Fruit fly (Drosophila melanogaster): ENCODE results near the gene Adi1.
A peak's percentile ranks its signal among the peaks of the same experiment; 100 is the strongest.

Adi1 gene

dm6 chr3L:10659993-10660743 is 3.0 kb upstream of the Adi1 start (continued):
- TF ChIP-seq dmrt11E (tag; optimal IDR thresholded peaks at IDR 0.05) (peak; percentile 38), crol (GFP tag; IDR thresholded peaks at IDR 0.05) (peak; percentile 87), CG14965 (GFP tag; optimal IDR thresholded peaks at IDR 0.05; ENCODE audit: borderline replicate concordance) (no peak), CG33557 (GFP tag; optimal IDR thresholded peaks at IDR 0.05) (no peak), CG2678 (tag; optimal IDR thresholded peaks at IDR 0.05) (peak; percentile 30), Elba2 (GFP tag; optimal IDR thresholded peaks at IDR 0.05) (no peak), D19A (tag; optimal IDR thresholded peaks at IDR 0.05) (peak; percentile 24), gfzf (GFP tag; optimal IDR thresholded peaks at IDR 0.05) (no peak), aop (GFP tag; IDR thresholded peaks at IDR 0.05) (no peak), Opbp (GFP tag; IDR thresholded peaks at IDR 0.05; ENCODE audit: partially characterized antibody) (no peak), unc-4 (GFP tag; IDR thresholded peaks at IDR 0.05; ENCODE audit: partially characterized antibody) (no peak), ci (GFP tag; IDR thresholded peaks at IDR 0.05) (peak; percentile 27; the same call in 1 of the 3 replicates), zfh2 (GFP tag; optimal IDR thresholded peaks at IDR 0.05) (no peak), CG10462 (GFP tag; optimal IDR thresholded peaks at IDR 0.05) (no peak), Atf3 (GFP tag; optimal IDR thresholded peaks at IDR 0.05) (no peak), Usf (GFP tag; optimal IDR thresholded peaks at IDR 0.05) (no peak), yki (optimal IDR thresholded peaks at IDR 0.05) (no peak), CG43689 (GFP tag; IDR thresholded peaks at IDR 0.05) (no peak), da (GFP tag; optimal IDR thresholded peaks at IDR 0.05) (no peak), Jarid2 (GFP tag; optimal IDR thresholded peaks at IDR 0.05) (no peak), sens-2 (GFP tag; IDR thresholded peaks at IDR 0.05) (no peak), Trl (optimal IDR thresholded peaks at IDR 0.05) (peak; percentile 46 to 51), Trl (GFP tag; optimal IDR thresholded peaks at IDR 0.05) (no peak), repo (GFP tag; optimal IDR thresholded peaks at IDR 0.05) (no peak), wor (GFP tag; IDR thresholded peaks at IDR 0.05) (no peak), CG8290 (GFP tag; optimal IDR thresholded peaks at IDR 0.05) (no peak), CG8290 (tag; optimal IDR thresholded peaks at IDR 0.05) (peak in 1 of 2 experiments; percentile 4), Adf1 (GFP tag; IDR thresholded peaks at IDR 0.05) (no peak), CG7928 (GFP tag; optimal IDR thresholded peaks at IDR 0.05) (no peak), sc (optimal IDR thresholded peaks at IDR 0.05) (no peak), sc (GFP tag; optimal IDR thresholded peaks at IDR 0.05) (no peak), tgo (GFP tag; IDR thresholded peaks at IDR 0.05) (no peak), HmgD (GFP tag; optimal IDR thresholded peaks at IDR 0.05) (no peak), sr (GFP tag; IDR thresholded peaks at IDR 0.05) (no peak), nmo (GFP tag; optimal IDR thresholded peaks at IDR 0.05) (no peak), D (optimal IDR thresholded peaks at IDR 0.05) (no peak), D (GFP tag; optimal IDR thresholded peaks at IDR 0.05) (no peak), gt (GFP tag; IDR thresholded peaks at IDR 0.05) (no peak), tll (GFP tag; optimal IDR thresholded peaks at IDR 0.05) (peak in 1 of 2 experiments; percentile 15), CG7839 (tag; optimal IDR thresholded peaks at IDR 0.05) (peak; percentile 23), so (GFP tag; IDR thresholded peaks at IDR 0.05) (no peak), Kr (GFP tag; optimal IDR thresholded peaks at IDR 0.05) (peak; percentile 37), Dfd (GFP tag; optimal IDR thresholded peaks at IDR 0.05) (no peak), CG4282 (GFP tag; optimal IDR thresholded peaks at IDR 0.05) (no peak), ham (GFP tag; IDR thresholded peaks at IDR 0.05) (no peak), ranshi (GFP tag; IDR thresholded peaks at IDR 0.05) (no peak), CG7963 (GFP tag; IDR thresholded peaks at IDR 0.05; ENCODE audit: partially characterized antibody) (no peak), B-H1 (GFP tag; IDR thresholded peaks at IDR 0.05) (no peak), Pdp1 (GFP tag; optimal IDR thresholded peaks at IDR 0.05) (no peak), sqz (GFP tag; optimal IDR thresholded peaks at IDR 0.05) (no peak), bsh (GFP tag; optimal IDR thresholded peaks at IDR 0.05) (peak in 1 of 2 experiments; percentile 4), Med (GFP tag) (peak; percentile 57)
